Worm (Caenorhabditis elegans) whole organism, young adult: ENCODE results near the gene T01B7.9.

Source experiments
- F39B2.1 ChIP-seq: fragments of 200-800 bp; sonication (Bioruptor generic); IDR thresholded peaks from 2 replicates; pipeline ENCODE4 v1.3.6; 2022; ENCODE audit warnings: missing genetic modification reagents, missing genetic modification characterization, missing compliant biosample characterization
- ekl-4 ChIP-seq: fragments of 200-800 bp; sonication (Bioruptor generic); IDR thresholded peaks from 2 replicates; pipeline ENCODE4 v1.3.6; 2022; ENCODE audit warnings: missing genetic modification reagents, missing genetic modification characterization, missing compliant biosample characterization
- madf-10 ChIP-seq: sonication (generic microtip); optimal IDR thresholded peaks from 2 replicates; lab custom pipeline; 2016; ENCODE audit warnings: mild to moderate bottlenecking, missing genetic modification characterization, missing compliant biosample characterization
- nhr-27 ChIP-seq: fragments of 200-800 bp; sonication (Bioruptor generic); optimal IDR thresholded peaks from 2 replicates; lab custom pipeline; 2018; ENCODE audit warnings: mild to moderate bottlenecking, missing genetic modification characterization, moderate library complexity, missing compliant biosample characterization

- TF ChIP-seq madf-10 (tag; lab: Kevin White, UChicago) (no peak), F39B2.1 (GFP tag; lab: Robert Waterston, UW) (no peak), ekl-4 (GFP tag; lab: Robert Waterston, UW) (no peak), nhr-27 (tag; lab: Kevin White, UChicago) (no peak)
Observed at ce11 chrII:8685623-8686022, 41.0 kb downstream of the T01B7.9 start, which contains the start of gene C34C6.9.
